Worm (Caenorhabditis elegans): ENCODE results near the gene K06A4.6.

Gene K06A4.6

ce11 chrV:9503152-9503817, 22.8 kb upstream of the K06A4.6 start (continued):
- TF ChIP-seq lin-15B (tag; optimal IDR thresholded peaks at IDR 0.05) (no peak), ctbp-1 (GFP tag; IDR thresholded peaks at IDR 0.05) (peak; percentile 87), arid-1 (GFP tag; conservative IDR thresholded peaks at IDR 0.05) (peak; percentile 78), F44E2.7 (GFP tag; IDR thresholded peaks at IDR 0.05) (0 out of 2 replicates have a peak, but pooled peaks have one; percentile 69), sdz-12 (GFP tag; optimal IDR thresholded peaks at IDR 0.05) (no peak), F37D6.2 (tag; optimal IDR thresholded peaks at IDR 0.05) (peak; percentile 35), hmg-1.1 (GFP tag; IDR thresholded peaks at IDR 0.05) (peak; percentile 87), nhr-42 (GFP tag; IDR thresholded peaks at IDR 0.05) (peak; percentile 81), pqm-1 (tag; optimal IDR thresholded peaks at IDR 0.05) (no peak), spr-3 (GFP tag; optimal IDR thresholded peaks at IDR 0.05) (no peak), F26F4.8 (GFP tag; conservative IDR thresholded peaks at IDR 0.05) (peak; percentile 77; the same call in 1 of the 2 replicates), egl-43 (GFP tag; IDR thresholded peaks at IDR 0.05) (no peak; the same call in 1 of the 2 replicates), vab-7 (GFP tag; IDR thresholded peaks at IDR 0.05) (peak; percentile 80), ztf-11 (tag; optimal IDR thresholded peaks at IDR 0.05) (no peak), zag-1 (tag; optimal IDR thresholded peaks at IDR 0.05) (no peak), nhr-41 (GFP tag; IDR thresholded peaks at IDR 0.05) (peak; percentile 62; the same call in 1 of the 2 replicates), ceh-62 (tag; optimal IDR thresholded peaks at IDR 0.05) (no peak), D1046.2 (GFP tag; IDR thresholded peaks at IDR 0.05) (peak; percentile 86), Y48G9A.11 (GFP tag; IDR thresholded peaks at IDR 0.05) (peak; percentile 76), T26A8.4 (GFP tag; IDR thresholded peaks at IDR 0.05) (peak; percentile 88), attf-4 (tag; optimal IDR thresholded peaks at IDR 0.05) (no peak), madf-5 (GFP tag; IDR thresholded peaks at IDR 0.05) (peak; percentile 72 to 73; a peak in 1 of 4 replicates), nhr-102 (tag; optimal IDR thresholded peaks at IDR 0.05) (peak; percentile 68), ztf-7 (tag; optimal IDR thresholded peaks at IDR 0.05) (no peak), pha-4 (GFP tag; IDR thresholded peaks at IDR 0.05) (peak; percentile 88; the same call in 1 of the 2 replicates), pha-4 (tag; optimal IDR thresholded peaks at IDR 0.05) (no peak), daf-12 (tag; optimal IDR thresholded peaks at IDR 0.05) (no peak), lin-29 (GFP tag; IDR thresholded peaks at IDR 0.05) (peak; percentile 56; the same call in 1 of the 2 replicates), lir-3 (tag; optimal IDR thresholded peaks at IDR 0.05) (peak; percentile 60), nhr-76 (tag; optimal IDR thresholded peaks at IDR 0.05) (no peak), Y5F2A.4 (GFP tag; optimal IDR thresholded peaks at IDR 0.05) (peak; percentile 35), Y105C5A.15 (GFP tag; IDR thresholded peaks at IDR 0.05) (no peak), ZK546.5 (tag; optimal IDR thresholded peaks at IDR 0.05) (no peak)

- TF ChIP-seq unc-39 (tag; optimal IDR thresholded peaks at IDR 0.05): no peak
- no peak for TF ChIP-seq hmg-1.1 (GFP tag; IDR thresholded peaks at IDR 0.05)
- no peak for TF ChIP-seq lin-13 (GFP tag; optimal IDR thresholded peaks at IDR 0.05)
- no peak for TF ChIP-seq nhr-28 (tag; optimal IDR thresholded peaks at IDR 0.05)
- no peak for TF ChIP-seq php-3 (GFP tag; IDR thresholded peaks at IDR 0.05)
- TF ChIP-seq ztf-11 (tag; optimal IDR thresholded peaks at IDR 0.05): no peak
- no peak for TF ChIP-seq lim-7 (GFP tag; IDR thresholded peaks at IDR 0.05)
- no peak for TF ChIP-seq attf-4 (tag; optimal IDR thresholded peaks at IDR 0.05)
These were observed 20.5 kb upstream of the K06A4.6 start, which contains the start of gene swt-5 for ce11 chrV:9500826-9501451. TSS of gene swt-5 (plus strand) at chrV:9501401.

- TF ChIP-seq madf-9 (GFP tag; conservative IDR thresholded peaks at IDR 0.05): no peak
- no peak for TF ChIP-seq lin-1 (GFP tag; IDR thresholded peaks at IDR 0.05)
- TF ChIP-seq aha-1 (tag): no peak
- TF ChIP-seq nhr-76 (tag; optimal IDR thresholded peaks at IDR 0.05): no peak
- no peak for TF ChIP-seq daf-19 (GFP tag; conservative IDR thresholded peaks at IDR 0.05)
- no peak for TF ChIP-seq daf-8 (GFP tag; IDR thresholded peaks at IDR 0.05)
- TF ChIP-seq hlh-30 (tag; optimal IDR thresholded peaks at IDR 0.05; ENCODE audit: insufficient read depth): no peak
- no peak for TF ChIP-seq mdl-1 (tag; optimal IDR thresholded peaks at IDR 0.05)
- no peak for TF ChIP-seq Y75B8A.6 (GFP tag; IDR thresholded peaks at IDR 0.05)
- TF ChIP-seq F37D6.2 (tag; optimal IDR thresholded peaks at IDR 0.05): no peak
- TF ChIP-seq arid-1 (GFP tag; conservative IDR thresholded peaks at IDR 0.05): no peak
- no peak for TF ChIP-seq tra-1 (GFP tag; IDR thresholded peaks at IDR 0.05)
- no peak for TF ChIP-seq madf-5 (GFP tag; IDR thresholded peaks at IDR 0.05)
- TF ChIP-seq mes-2 (tag; optimal IDR thresholded peaks at IDR 0.05; ENCODE audit: poor library complexity, severe bottlenecking): no peak
- TF ChIP-seq pha-4 (GFP tag; IDR thresholded peaks at IDR 0.05): no peak
- TF ChIP-seq pha-4 (tag; optimal IDR thresholded peaks at IDR 0.05): no peak
These were observed 18.8 kb upstream of the K06A4.6 start for ce11 chrV:9499295-9499694.
